Worm (Caenorhabditis elegans) whole organism, early embryonic: ENCODE data around the gene Y46H3A.5.

Experiments used
- B0310.2 ChIP-seq: sonication (generic microtip); optimal IDR thresholded peaks from 2 replicates; lab custom pipeline; 2016; ENCODE audit warnings: mild to moderate bottlenecking, missing genetic modification characterization, missing compliant biosample characterization
- F13C5.2 ChIP-seq: sonication (generic microtip); optimal IDR thresholded peaks from 2 replicates; lab custom pipeline; 2017; ENCODE audit warnings: mild to moderate bottlenecking, missing genetic modification characterization, inconsistent platforms, missing compliant biosample characterization
- aly-1 ChIP-seq: sonication (generic microtip); optimal IDR thresholded peaks from 2 replicates; lab custom pipeline; 2016; ENCODE audit warnings: missing genetic modification characterization, missing compliant biosample characterization
- ama-1 ChIP-seq: fragments of 150-350 bp; optimal IDR thresholded peaks from 2 replicates; lab custom pipeline; 2014
- ceh-13 ChIP-seq: fragments of 200-800 bp; sonication (Bioruptor generic); optimal IDR thresholded peaks from 2 replicates; lab custom pipeline; 2018; ENCODE audit warnings: mild to moderate bottlenecking, missing genetic modification characterization, missing compliant biosample characterization
- ceh-36 ChIP-seq: sonication (generic microtip); optimal IDR thresholded peaks from 2 replicates; lab custom pipeline; 2016; ENCODE audit warnings: missing genetic modification characterization, inconsistent platforms, missing compliant biosample characterization
- ets-7 ChIP-seq: sonication (generic microtip); optimal IDR thresholded peaks from 2 replicates; lab custom pipeline; 2016; ENCODE audit warnings: missing genotype, missing genetic modification characterization, missing compliant biosample characterization
- flt-1 ChIP-seq: fragments of 200-800 bp; sonication (Bioruptor generic); IDR thresholded peaks from 2 replicates; pipeline ENCODE4 v1.3.6; 2022; ENCODE audit warnings: missing genetic modification characterization, missing compliant biosample characterization
- hmbx-1 ChIP-seq: sonication (generic microtip); optimal IDR thresholded peaks from 2 replicates; lab custom pipeline; 2016; ENCODE audit warnings: mild to moderate bottlenecking, missing genetic modification characterization, missing compliant biosample characterization
- hmg-4 ChIP-seq: fragments of 200-800 bp; sonication (Bioruptor generic); optimal IDR thresholded peaks from 2 replicates; lab custom pipeline; 2018; ENCODE audit warnings: mild to moderate bottlenecking, missing genetic modification characterization, missing compliant biosample characterization
- hnd-1 ChIP-seq: sonication (generic microtip); optimal IDR thresholded peaks from 2 replicates; lab custom pipeline; 2016; ENCODE audit warnings: missing genetic modification characterization, missing compliant biosample characterization
- pes-1 ChIP-seq: fragments of 200-800 bp; sonication (Bioruptor generic); IDR thresholded peaks from 2 replicates; pipeline ENCODE4 v1.3.6; 2022; ENCODE audit warnings: missing genetic modification reagents, missing genetic modification characterization, missing compliant biosample characterization
- scrt-1 ChIP-seq: fragments of 200-800 bp; sonication (Bioruptor generic); IDR thresholded peaks from 2 replicates; pipeline ENCODE4 v1.3.6; 2022; ENCODE audit warnings: missing genetic modification characterization, missing compliant biosample characterization
- sea-1 ChIP-seq: fragments of 200-800 bp; sonication (Bioruptor generic); conservative IDR thresholded peaks from 2 replicates; pipeline ENCODE4 v1.3.6; 2022; ENCODE audit warnings: missing genetic modification characterization, missing compliant biosample characterization
- tbx-11 ChIP-seq: fragments of 200-800 bp; sonication (Bioruptor generic); IDR thresholded peaks from 2 replicates; pipeline ENCODE4 v1.3.6; 2022; ENCODE audit warnings: missing genetic modification characterization, missing compliant biosample characterization
- tbx-37 ChIP-seq: fragments of 200-800 bp; sonication (Bioruptor generic); conservative IDR thresholded peaks from 2 replicates; pipeline ENCODE4 v1.3.6; 2022; ENCODE audit warnings: missing genetic modification reagents, missing genetic modification characterization, missing compliant biosample characterization
- tra-4 ChIP-seq: sonication (generic microtip); optimal IDR thresholded peaks from 2 replicates; lab custom pipeline; 2017; ENCODE audit warnings: missing genetic modification characterization, missing compliant biosample characterization

Gene Y46H3A.5

ce11 chrV:1805724-1806316 is 8.9 kb downstream of the Y46H3A.5 start:
- TF ChIP-seq sea-1 (GFP tag; lab: Robert Waterston, UW) = 0 out of 2 replicates have a peak, but pooled peaks have one; percentile 16
- no peak for TF ChIP-seq ceh-36 (tag; lab: Kevin White, UChicago)

ce11 chrV:1804645-1805559 is 9.8 kb downstream of the Y46H3A.5 start, which contains the start of the genes hsp-16.2 and hsp-16.41:
Gene hsp-16.2, minus strand, starts transcription at chrV:1804957.
Gene hsp-16.41, plus strand, starts transcription at chrV:1805178.
- no peak for TF ChIP-seq flt-1
- TF ChIP-seq ets-7 (tag; lab: Kevin White, UChicago) = no peak
- TF ChIP-seq F13C5.2 (tag; lab: Kevin White, UChicago) = no peak
- peak; percentile 76 for TF ChIP-seq ama-1 (lab: Kevin White, UChicago)
- no peak for TF ChIP-seq aly-1 (tag; lab: Kevin White, UChicago)
- no peak for TF ChIP-seq tbx-11 (GFP tag; lab: Robert Waterston, UW)

DNA sequence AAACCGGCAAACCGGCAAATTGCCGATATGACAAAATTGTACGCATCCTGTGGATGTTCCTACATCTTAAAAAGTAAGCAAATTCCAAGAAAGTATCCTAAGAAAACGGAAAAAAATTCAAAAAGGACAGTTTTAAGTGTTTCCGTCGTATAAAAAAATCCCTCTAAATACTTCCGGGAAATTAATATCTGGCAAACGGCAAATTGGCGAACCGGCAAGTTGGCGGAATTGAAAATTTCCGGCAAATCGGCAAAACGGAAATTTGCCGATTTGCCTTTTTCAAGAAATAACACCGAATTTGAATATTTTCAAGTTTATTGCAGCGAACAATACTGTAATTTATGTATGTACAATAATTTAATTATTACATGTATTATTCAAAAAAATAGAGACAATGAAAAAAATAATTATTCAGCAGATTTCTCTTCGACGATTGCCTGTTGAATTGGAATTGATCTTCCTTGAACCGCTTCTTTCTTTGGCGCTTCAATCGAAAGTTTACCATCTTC is 10.6 kb downstream of the Y46H3A.5 start:
- TF ChIP-seq B0310.2 (no peak), tbx-11 (GFP tag; lab: Robert Waterston, UW) (no peak), hmbx-1 (no peak), flt-1 (no peak), scrt-1 (GFP tag; lab: Robert Waterston, UW) (no peak), sea-1 (GFP tag; lab: Robert Waterston, UW) (no peak), tra-4 (tag; lab: Kevin White, UChicago) (no peak), ceh-13 (GFP tag; lab: Kevin White, UChicago) (no peak), hnd-1 (tag; lab: Kevin White, UChicago) (no peak), tbx-37 (GFP tag; lab: Robert Waterston, UW) (no peak), pes-1 (no peak), ets-7 (tag; lab: Kevin White, UChicago) (no peak), hmg-4 (GFP tag; lab: Kevin White, UChicago) (no peak), ama-1 (lab: Kevin White, UChicago) (no peak), aly-1 (tag; lab: Kevin White, UChicago) (no peak), F13C5.2 (tag; lab: Kevin White, UChicago) (no peak), ceh-36 (tag; lab: Kevin White, UChicago) (no peak)

DNA sequence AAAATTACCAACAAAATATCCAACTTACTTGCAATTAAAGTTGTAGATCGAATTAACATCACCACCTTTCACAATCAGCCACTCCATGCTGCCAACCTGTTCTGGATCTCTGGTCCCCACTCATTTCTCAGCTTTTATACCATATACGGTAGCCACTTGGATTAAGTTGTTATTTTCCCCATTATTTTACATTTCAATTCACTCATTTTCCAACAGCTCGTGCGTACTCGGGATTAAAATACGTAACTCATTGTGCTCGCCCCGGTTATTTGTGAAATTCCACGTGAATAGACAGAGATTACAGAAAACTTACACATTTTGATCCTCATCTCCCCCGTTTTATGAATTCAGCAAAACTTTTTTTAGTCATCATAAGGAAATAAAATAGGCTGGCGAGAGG is 11.6 kb downstream of the Y46H3A.5 start, which contains the start of gene srt-41:
srt-41 (minus strand) TSS at position 101 of the 400 bp plus-strand sequence.
- TF ChIP-seq pes-1 = no peak

DNA sequence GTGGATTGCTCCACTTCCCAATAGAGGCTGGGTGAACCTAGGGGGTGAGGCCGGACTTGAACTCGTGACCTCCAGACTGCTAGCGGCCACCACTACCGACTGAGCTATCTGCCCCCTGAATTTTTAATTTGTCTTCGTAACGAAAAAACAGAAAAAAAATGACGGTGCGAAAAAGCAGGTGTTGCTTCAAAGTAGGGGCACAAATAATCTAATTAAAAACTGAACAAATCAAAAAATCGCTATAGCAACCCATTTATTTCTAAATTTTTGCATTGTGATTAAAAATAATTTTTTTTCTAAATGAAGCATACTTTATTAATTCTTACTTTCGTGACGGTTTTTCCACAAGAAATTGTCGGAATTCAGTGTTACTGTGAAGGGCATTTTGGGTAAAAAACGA is 16.8 kb downstream of the Y46H3A.5 start, which contains the start of gene F36H9.10:
F36H9.10 (plus strand) TSS at position 301 of the 400 bp plus-strand sequence.
- TF ChIP-seq ama-1 (lab: Kevin White, UChicago) = no peak
- TF ChIP-seq hmbx-1 = no peak
- TF ChIP-seq aly-1 (tag; lab: Kevin White, UChicago) = no peak
- TF ChIP-seq hmg-4 (GFP tag; lab: Kevin White, UChicago) = no peak
- TF ChIP-seq pes-1 = no peak
- no peak for TF ChIP-seq sea-1 (GFP tag; lab: Robert Waterston, UW)
- no peak for TF ChIP-seq F13C5.2 (tag; lab: Kevin White, UChicago)
- no peak for TF ChIP-seq hnd-1 (tag; lab: Kevin White, UChicago)
- TF ChIP-seq flt-1 = no peak
- no peak for TF ChIP-seq ceh-36 (tag; lab: Kevin White, UChicago)
- no peak for TF ChIP-seq scrt-1 (GFP tag; lab: Robert Waterston, UW)
- no peak for TF ChIP-seq ets-7 (tag; lab: Kevin White, UChicago)
- TF ChIP-seq B0310.2 = no peak

DNA sequence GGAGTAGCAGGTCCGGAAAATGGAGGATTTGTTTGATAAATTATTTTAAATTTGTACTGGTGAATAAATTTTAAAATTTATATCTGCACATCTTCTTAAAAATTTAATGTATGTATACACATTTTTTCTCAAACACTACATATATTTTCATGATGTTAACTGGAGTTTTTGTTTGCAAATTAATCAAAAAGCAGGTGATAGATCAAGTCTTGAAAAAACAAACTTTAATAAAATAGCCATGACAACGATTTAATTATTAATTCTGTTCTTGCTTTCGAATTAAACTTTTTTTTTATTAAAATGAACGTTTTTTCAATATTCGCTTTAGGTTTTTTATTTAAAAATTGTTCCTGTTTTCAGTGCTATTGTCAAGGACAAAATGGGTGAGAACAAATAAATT is 20.5 kb downstream of the Y46H3A.5 start, which contains the start of gene F36H9.1:
F36H9.1 (plus strand) TSS at position 301 of the 400 bp plus-strand sequence.
- no peak for TF ChIP-seq ets-7 (tag; lab: Kevin White, UChicago)
- no peak for TF ChIP-seq scrt-1 (GFP tag; lab: Robert Waterston, UW)
- no peak for TF ChIP-seq tra-4 (tag; lab: Kevin White, UChicago)
- TF ChIP-seq sea-1 (GFP tag; lab: Robert Waterston, UW) = no peak
- no peak for TF ChIP-seq tbx-37 (GFP tag; lab: Robert Waterston, UW)
- TF ChIP-seq hnd-1 (tag; lab: Kevin White, UChicago) = no peak
- TF ChIP-seq hmbx-1 = no peak
- TF ChIP-seq tbx-11 (GFP tag; lab: Robert Waterston, UW) = no peak
- no peak for TF ChIP-seq pes-1

DNA sequence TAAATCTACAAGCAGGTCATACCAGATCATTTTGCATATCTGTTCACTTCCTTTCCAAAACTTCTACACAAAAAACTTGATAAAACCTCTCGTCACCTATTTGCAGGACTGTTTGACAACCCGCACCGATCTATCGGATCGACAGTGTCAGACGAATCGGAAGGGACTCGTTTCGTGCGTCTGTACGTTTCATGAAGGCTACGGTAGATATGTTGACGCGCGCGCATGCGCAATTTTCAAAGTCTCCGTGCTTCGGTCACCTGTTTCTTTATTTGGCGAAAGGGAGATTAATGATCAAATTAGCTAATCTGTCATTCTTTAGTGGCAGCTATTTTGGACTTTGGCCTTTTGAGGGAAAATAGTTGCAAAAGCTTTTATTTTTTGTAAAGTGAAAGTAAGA is 25.2 kb downstream of the Y46H3A.5 start:
- TF ChIP-seq sea-1 (GFP tag; lab: Robert Waterston, UW) (no peak), hmg-4 (GFP tag; lab: Kevin White, UChicago) (no peak), aly-1 (tag; lab: Kevin White, UChicago) (no peak), pes-1 (no peak), hmbx-1 (no peak), ets-7 (tag; lab: Kevin White, UChicago) (no peak), scrt-1 (GFP tag; lab: Robert Waterston, UW) (no peak), tbx-37 (GFP tag; lab: Robert Waterston, UW) (no peak), ama-1 (lab: Kevin White, UChicago) (no peak), hnd-1 (tag; lab: Kevin White, UChicago) (no peak), tbx-11 (GFP tag; lab: Robert Waterston, UW) (no peak), tra-4 (tag; lab: Kevin White, UChicago) (no peak), B0310.2 (no peak), ceh-13 (GFP tag; lab: Kevin White, UChicago) (no peak), F13C5.2 (tag; lab: Kevin White, UChicago) (no peak), flt-1 (no peak)
